Fruit fly (Drosophila melanogaster) whole organism, embryonic: Measurements from ENCODE around the gene CG11726.

Source experiments
- BEAF-32 ChIP-seq: fragments of 200-800 bp; sonication (Bioruptor generic); optimal IDR thresholded peaks from 3 replicates; lab custom pipeline; 2017; ENCODE audit warnings: missing biosample characterization, missing genetic modification characterization, mild to moderate bottlenecking, moderate library complexity, missing genetic modification reagents
- Blimp-1 ChIP-seq: fragments of 200-800 bp; sonication (Bioruptor generic); optimal IDR thresholded peaks from 3 replicates; lab custom pipeline; 2018; ENCODE audit warnings: missing biosample characterization, missing genetic modification characterization, mild to moderate bottlenecking, moderate library complexity, missing genetic modification reagents
- C15 ChIP-seq: fragments of 200-800 bp; sonication (Bioruptor generic); IDR thresholded peaks from 3 replicates; pipeline ENCODE4 v1.3.6; 2022; ENCODE audit warnings: missing biosample characterization, missing genetic modification characterization
- CG10209 ChIP-seq: fragments of 200-800 bp; sonication (Bioruptor generic); optimal IDR thresholded peaks from 3 replicates; lab custom pipeline; 2017; ENCODE audit warnings: missing biosample characterization, mild to moderate bottlenecking, missing genetic modification characterization, missing genetic modification reagents
- CG10366 ChIP-seq: fragments of 200-800 bp; sonication (Bioruptor generic); IDR thresholded peaks from 2 replicates; pipeline ENCODE4 v1.3.6; 2022; ENCODE audit warnings: missing biosample characterization, missing genetic modification characterization
- CG10979 ChIP-seq: fragments of 200-800 bp; sonication (Bioruptor generic); optimal IDR thresholded peaks from 2 replicates; lab custom pipeline; 2018; ENCODE audit warnings: missing biosample characterization, mild to moderate bottlenecking, missing genetic modification characterization, moderate library complexity
- CG11398 ChIP-seq: fragments of 200-800 bp; sonication (Bioruptor generic); optimal IDR thresholded peaks from 2 replicates; lab custom pipeline; 2016; ENCODE audit warnings: missing biosample characterization, missing genetic modification characterization
- CG11456 ChIP-seq: fragments of 200-800 bp; sonication (Bioruptor generic); IDR thresholded peaks from 3 replicates; pipeline ENCODE4 v1.3.6; 2022; ENCODE audit warnings: missing biosample characterization, missing genetic modification characterization
- CG14860 ChIP-seq: fragments of 200-800 bp; sonication (Bioruptor generic); IDR thresholded peaks from 3 replicates; pipeline ENCODE4 v1.3.6; 2022; ENCODE audit warnings: missing biosample characterization, missing genetic modification characterization; ENCODE audit not compliant: partially characterized antibody
- CG15514 ChIP-seq: fragments of 200-800 bp; sonication (Bioruptor generic); optimal IDR thresholded peaks from 3 replicates; lab custom pipeline; 2017; ENCODE audit warnings: missing biosample characterization, missing genetic modification characterization, mild to moderate bottlenecking, moderate library complexity, missing genetic modification reagents
- CG1602 ChIP-seq: fragments of 200-800 bp; sonication (Bioruptor generic); optimal IDR thresholded peaks from 3 replicates; lab custom pipeline; 2016; ENCODE audit warnings: missing biosample characterization, missing genetic modification characterization
- CG17568 ChIP-seq: fragments of 200-800 bp; sonication (Bioruptor generic); optimal IDR thresholded peaks from 2 replicates; lab custom pipeline; 2018; ENCODE audit warnings: missing biosample characterization, mild to moderate bottlenecking, missing genetic modification characterization, moderate library complexity
- CG2202 ChIP-seq: fragments of 200-800 bp; sonication (Bioruptor generic); optimal IDR thresholded peaks from 2 replicates; lab custom pipeline; 2018; ENCODE audit warnings: missing biosample characterization, mild to moderate bottlenecking, missing genetic modification characterization
- CG30431 ChIP-seq: fragments of 200-800 bp; sonication (Bioruptor generic); optimal IDR thresholded peaks from 2 replicates; lab custom pipeline; 2017; ENCODE audit warnings: missing biosample characterization, missing genetic modification characterization
- CG31224 ChIP-seq: fragments of 200-800 bp; sonication (Bioruptor generic); IDR thresholded peaks from 2 replicates; pipeline ENCODE4 v1.3.6; 2022; ENCODE audit warnings: missing biosample characterization, missing genetic modification characterization
- CG3281 ChIP-seq: fragments of 200-800 bp; sonication (Bioruptor generic); optimal IDR thresholded peaks from 3 replicates; lab custom pipeline; 2017; ENCODE audit warnings: missing biosample characterization, mild to moderate bottlenecking, missing genetic modification characterization
- CG3407 ChIP-seq: fragments of 200-800 bp; sonication (Bioruptor generic); optimal IDR thresholded peaks from 2 replicates; lab custom pipeline; 2018; ENCODE audit warnings: missing biosample characterization, mild to moderate bottlenecking, missing genetic modification characterization
- CG42726 ChIP-seq: fragments of 200-800 bp; sonication (Bioruptor generic); IDR thresholded peaks from 2 replicates; pipeline ENCODE4 v1.3.6; 2022; ENCODE audit warnings: missing biosample characterization, missing genetic modification characterization; ENCODE audit not compliant: partially characterized antibody
- CG4360 ChIP-seq: fragments of 200-800 bp; sonication (Bioruptor generic); IDR thresholded peaks from 2 replicates; pipeline ENCODE4 v1.3.6; 2022; ENCODE audit warnings: missing biosample characterization, missing genetic modification characterization
- CG7357 ChIP-seq: fragments of 200-800 bp; sonication (Bioruptor generic); IDR thresholded peaks from 3 replicates; pipeline ENCODE4 v1.3.6; 2022; ENCODE audit warnings: missing biosample characterization, missing genetic modification characterization
- CG7372 ChIP-seq: fragments of 200-800 bp; sonication (Bioruptor generic); IDR thresholded peaks from 2 replicates; pipeline ENCODE4 v1.3.6; 2022; ENCODE audit warnings: missing biosample characterization, missing genetic modification characterization
- CG9437 ChIP-seq: fragments of 200-800 bp; sonication (Bioruptor generic); optimal IDR thresholded peaks from 2 replicates; lab custom pipeline; 2018; ENCODE audit warnings: missing biosample characterization, mild to moderate bottlenecking, missing genetic modification characterization
- Chrac-16 ChIP-seq: fragments of 200-800 bp; sonication (Bioruptor generic); optimal IDR thresholded peaks from 3 replicates; lab custom pipeline; 2016; ENCODE audit warnings: missing biosample characterization, missing genetic modification characterization
- CoRest ChIP-seq: fragments of 200-800 bp; sonication (Bioruptor generic); optimal IDR thresholded peaks from 3 replicates; lab custom pipeline; 2018; ENCODE audit warnings: missing biosample characterization, mild to moderate bottlenecking, missing genetic modification characterization, moderate library complexity
- D ChIP-seq, 2 experiments: fragments of 200-800 bp in 1 of 2; fragments of >200 bp in 1 of 2; sonication (Bioruptor generic) in 1 of 2; optimal IDR thresholded peaks; 2 replicates in 1 of 2; 3 replicates in 1 of 2; lab custom pipeline; 2017; ENCODE audit warnings: mild to moderate bottlenecking in 1 of 2, missing biosample characterization in 1 of 2, missing genetic modification characterization in 1 of 2, missing genetic modification reagents in 1 of 2
- Dll ChIP-seq: fragments of 200-800 bp; sonication (Bioruptor generic); IDR thresholded peaks from 4 replicates; pipeline ENCODE4 v1.3.6; 2022; ENCODE audit warnings: missing biosample characterization, missing genetic modification characterization; ENCODE audit not compliant: partially characterized antibody
- Fer1 ChIP-seq: fragments of 200-800 bp; sonication (Bioruptor generic); optimal IDR thresholded peaks from 2 replicates; lab custom pipeline; 2017; ENCODE audit warnings: missing biosample characterization, mild to moderate bottlenecking, missing genetic modification characterization
- HmgD ChIP-seq: fragments of 200-800 bp; sonication (Bioruptor generic); optimal IDR thresholded peaks from 3 replicates; lab custom pipeline; 2016; ENCODE audit warnings: missing biosample characterization, missing genetic modification characterization
- Hmx ChIP-seq: fragments of 200-800 bp; sonication (Bioruptor generic); optimal IDR thresholded peaks from 2 replicates; lab custom pipeline; 2016; ENCODE audit warnings: missing biosample characterization, missing genetic modification characterization
- Oaz ChIP-seq: fragments of 200-800 bp; sonication (Bioruptor generic); IDR thresholded peaks from 2 replicates; pipeline ENCODE4 v1.3.6; 2022; ENCODE audit warnings: missing biosample characterization, missing genetic modification characterization
- Xbp1 ChIP-seq: fragments of 200-800 bp; sonication (Bioruptor generic); optimal IDR thresholded peaks from 3 replicates; lab custom pipeline; 2016; ENCODE audit warnings: missing biosample characterization, mild to moderate bottlenecking, missing genetic modification characterization
- YL-1 ChIP-seq: fragments of 200-800 bp; sonication (Bioruptor generic); optimal IDR thresholded peaks from 3 replicates; lab custom pipeline; 2017; ENCODE audit warnings: missing biosample characterization, mild to moderate bottlenecking, missing genetic modification characterization
- amos ChIP-seq: fragments of 200-800 bp; sonication (Bioruptor generic); IDR thresholded peaks from 2 replicates; pipeline ENCODE4 v1.3.6; 2022; ENCODE audit warnings: missing biosample characterization, missing genetic modification characterization; ENCODE audit not compliant: partially characterized antibody
- bab2 ChIP-seq: fragments of 200-800 bp; sonication (Bioruptor generic); optimal IDR thresholded peaks from 2 replicates; lab custom pipeline; 2016; ENCODE audit warnings: missing biosample characterization, missing genetic modification characterization
- cad ChIP-seq: fragments of >200 bp; optimal IDR thresholded peaks from 2 replicates; lab custom pipeline; 2017; ENCODE audit warnings: missing biosample characterization, missing genetic modification characterization
- dan ChIP-seq: fragments of 200-800 bp; sonication (Bioruptor generic); IDR thresholded peaks from 2 replicates; pipeline ENCODE4 v1.3.6; 2022; ENCODE audit warnings: missing biosample characterization, missing genetic modification characterization
- danr ChIP-seq: fragments of 200-800 bp; sonication (Bioruptor generic); IDR thresholded peaks from 2 replicates; pipeline ENCODE4 v1.3.6; 2022; ENCODE audit warnings: missing biosample characterization, missing genetic modification characterization
- disco-r ChIP-seq: fragments of 200-800 bp; sonication (Bioruptor generic); optimal IDR thresholded peaks from 2 replicates; lab custom pipeline; 2016; ENCODE audit warnings: missing biosample characterization, missing genetic modification characterization
- dysf ChIP-seq: fragments of 200-800 bp; sonication (Bioruptor generic); IDR thresholded peaks from 3 replicates; pipeline ENCODE4 v1.3.6; 2022; ENCODE audit warnings: missing biosample characterization, missing genetic modification characterization
- fd64A ChIP-seq: fragments of 200-800 bp; sonication (Bioruptor generic); optimal IDR thresholded peaks from 3 replicates; lab custom pipeline; 2018; ENCODE audit warnings: missing biosample characterization, mild to moderate bottlenecking, missing genetic modification characterization
- fru ChIP-seq: fragments of >200 bp; optimal IDR thresholded peaks from 2 replicates; lab custom pipeline; 2017
- ind ChIP-seq: fragments of 200-800 bp; sonication (Bioruptor generic); optimal IDR thresholded peaks from 3 replicates; lab custom pipeline; 2016; ENCODE audit warnings: missing biosample characterization, missing genetic modification characterization
- otp ChIP-seq: fragments of 200-800 bp; sonication (Bioruptor generic); IDR thresholded peaks from 3 replicates; pipeline ENCODE4, ENCODE4 v1.3.6; 2022; ENCODE audit warnings: missing biosample characterization, missing genetic modification characterization
- prd ChIP-seq, 3 experiments: fragments of >200 bp in 2 of 3; fragments of 200-800 bp in 1 of 3; sonication (Bioruptor generic) in 1 of 3; optimal IDR thresholded peaks in 2 of 3; IDR thresholded peaks in 1 of 3; 2 replicates in 2 of 3; 3 replicates in 1 of 3; pipeline versions ENCODE4 v1.3.6 to Lab custom; 2017 to 2022; ENCODE audit warnings: missing biosample characterization in 1 of 3, missing genetic modification characterization in 1 of 3
- pros ChIP-seq: fragments of 200-800 bp; sonication (Bioruptor generic); optimal IDR thresholded peaks from 3 replicates; lab custom pipeline; 2019; ENCODE audit warnings: missing biosample characterization, mild to moderate bottlenecking, missing genetic modification characterization, moderate library complexity
- ranshi ChIP-seq: fragments of 200-800 bp; sonication (Bioruptor generic); IDR thresholded peaks from 2 replicates; pipeline ENCODE4 v1.3.6; 2022; ENCODE audit warnings: missing biosample characterization, missing genetic modification characterization
- sima ChIP-seq: fragments of 200-800 bp; sonication (Bioruptor generic); optimal IDR thresholded peaks from 2 replicates; lab custom pipeline; 2016; ENCODE audit warnings: missing biosample characterization, missing genetic modification characterization
- sqz ChIP-seq: fragments of 200-800 bp; sonication (Bioruptor generic); optimal IDR thresholded peaks from 3 replicates; lab custom pipeline; 2018; ENCODE audit warnings: missing biosample characterization, mild to moderate bottlenecking, missing genetic modification characterization
- tgo ChIP-seq: fragments of 200-800 bp; sonication (Bioruptor generic); IDR thresholded peaks from 3 replicates; pipeline ENCODE4 v1.3.6; 2022; ENCODE audit warnings: missing biosample characterization, missing genetic modification characterization
- zf30C ChIP-seq: fragments of 200-800 bp; sonication (Bioruptor generic); optimal IDR thresholded peaks from 3 replicates; lab custom pipeline; 2018; ENCODE audit warnings: missing biosample characterization, mild to moderate bottlenecking, missing genetic modification characterization

The CG11726 gene

DNA sequence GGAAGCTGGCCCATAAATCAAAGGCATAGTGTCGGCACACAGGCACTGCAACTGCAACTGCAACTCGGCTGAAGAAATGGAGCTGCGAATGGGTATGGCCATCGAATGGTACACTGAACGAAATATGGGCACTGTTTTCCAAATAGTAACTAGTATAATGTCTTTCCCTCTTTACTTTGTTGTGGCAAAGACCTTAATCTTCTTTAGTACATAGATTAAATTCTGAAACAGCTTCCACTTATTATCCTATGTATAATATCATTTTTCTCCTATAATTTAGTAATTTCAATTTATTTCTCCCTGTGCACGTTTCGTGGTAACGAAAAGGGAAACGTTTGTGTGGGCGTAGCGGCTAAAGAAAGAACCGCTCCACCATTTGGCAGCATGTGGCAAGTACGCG, 19.2 kb upstream of the CG11726 start (continued):
- no peak for TF ChIP-seq Fer1 (GFP tag; lab: Kevin White, UChicago)
- TF ChIP-seq CG14860 = no peak
- TF ChIP-seq CG2202 (tag; lab: Kevin White, UChicago) = peak; percentile 74
- TF ChIP-seq HmgD (GFP tag; lab: Kevin White, UChicago) = no peak
- TF ChIP-seq fd64A (GFP tag; lab: Kevin White, UChicago) = peak; percentile 45
- peak; percentile 46 for TF ChIP-seq CG4360 (GFP tag; lab: Robert Waterston, UW)
- TF ChIP-seq ind (GFP tag; lab: Kevin White, UChicago) = peak; percentile 28
- no peak for TF ChIP-seq CG7372
- no peak for TF ChIP-seq CG3281 (GFP tag; lab: Kevin White, UChicago)
- TF ChIP-seq CG7357 (GFP tag; lab: Robert Waterston, UW) = no peak
- peak; percentile 61 for TF ChIP-seq CG30431
- TF ChIP-seq bab2 = peak; percentile 46
- TF ChIP-seq CG11398 (GFP tag; lab: Kevin White, UChicago) = peak; percentile 0
- peak; percentile 79 for TF ChIP-seq CG3407 (GFP tag; lab: Kevin White, UChicago)
- TF ChIP-seq Chrac-16 (GFP tag; lab: Kevin White, UChicago) = peak; percentile 67
- TF ChIP-seq pros = peak; percentile 16
- peak; percentile 42; the same call in 1 of the 2 replicates for TF ChIP-seq CG10366 (GFP tag; lab: Robert Waterston, UW)
- no peak for TF ChIP-seq prd (optimal IDR thresholded peaks at IDR 0.05; lab: Kevin White, UChicago)
- TF ChIP-seq prd (GFP tag; IDR thresholded peaks at IDR 0.05; lab: Robert Waterston, UW) = peak; percentile 68; the same call in 2 of the 3 replicates
- peak; percentile 40 for TF ChIP-seq CG17568 (GFP tag; lab: Kevin White, UChicago)
- peak; percentile 86 for TF ChIP-seq Blimp-1 (GFP tag; lab: Kevin White, UChicago)
- no peak for TF ChIP-seq D (optimal IDR thresholded peaks at IDR 0.05; lab: Kevin White, UChicago)
- TF ChIP-seq D (GFP tag; optimal IDR thresholded peaks at IDR 0.05; lab: Kevin White, UChicago) = peak; percentile 84
- TF ChIP-seq BEAF-32 (GFP tag; lab: Kevin White, UChicago) = no peak
- no peak for TF ChIP-seq Hmx
- peak; percentile 69 for TF ChIP-seq CG1602 (GFP tag; lab: Kevin White, UChicago)
- peak; percentile 92 for TF ChIP-seq CG10979
- peak; percentile 56; the same call in 1 of the 2 replicates for TF ChIP-seq ranshi
- TF ChIP-seq YL-1 = peak; percentile 31
- TF ChIP-seq disco-r (GFP tag; lab: Kevin White, UChicago) = no peak
- no peak for TF ChIP-seq CG15514 (GFP tag; lab: Kevin White, UChicago)
- peak; percentile 68 for TF ChIP-seq CG9437
- no peak for TF ChIP-seq Oaz
- no peak for TF ChIP-seq Dll (GFP tag; lab: Robert Waterston, UW)
- TF ChIP-seq tgo (GFP tag; lab: Robert Waterston, UW) = peak; percentile 50; the same call in 1 of the 3 replicates
- peak; percentile 64; the same call in 2 of the 3 replicates for TF ChIP-seq otp (GFP tag; lab: Robert Waterston, UW)
- TF ChIP-seq CG42726 (GFP tag; lab: Robert Waterston, UW) = no peak
- TF ChIP-seq CG10209 (GFP tag; lab: Kevin White, UChicago) = peak; percentile 66
- 0 out of 2 replicates have a peak, but pooled peaks have one; percentile 5 for TF ChIP-seq danr
- no peak for TF ChIP-seq fru (lab: Kevin White, UChicago)
- TF ChIP-seq dysf (GFP tag; lab: Robert Waterston, UW) = peak; percentile 64
- TF ChIP-seq amos (GFP tag; lab: Robert Waterston, UW) = no peak
- TF ChIP-seq C15 (GFP tag; lab: Robert Waterston, UW) = no peak
- TF ChIP-seq sqz (GFP tag; lab: Kevin White, UChicago) = no peak
- no peak for TF ChIP-seq cad (GFP tag; lab: Kevin White, UChicago)
- TF ChIP-seq CoRest (tag; lab: Kevin White, UChicago) = peak; percentile 75
- peak; percentile 83 for TF ChIP-seq zf30C (GFP tag; lab: Kevin White, UChicago)
- no peak for TF ChIP-seq CG11456 (GFP tag; lab: Robert Waterston, UW)
- TF ChIP-seq sima (GFP tag; lab: Kevin White, UChicago) = no peak
- peak; percentile 36; the same call in 1 of the 2 replicates for TF ChIP-seq CG31224
- peak; percentile 62 for TF ChIP-seq Xbp1 (GFP tag; lab: Kevin White, UChicago)
- TF ChIP-seq dan (GFP tag; lab: Robert Waterston, UW) = no peak
